Worm (Caenorhabditis elegans): Measurements from ENCODE around the gene gcy-3.

DNA sequence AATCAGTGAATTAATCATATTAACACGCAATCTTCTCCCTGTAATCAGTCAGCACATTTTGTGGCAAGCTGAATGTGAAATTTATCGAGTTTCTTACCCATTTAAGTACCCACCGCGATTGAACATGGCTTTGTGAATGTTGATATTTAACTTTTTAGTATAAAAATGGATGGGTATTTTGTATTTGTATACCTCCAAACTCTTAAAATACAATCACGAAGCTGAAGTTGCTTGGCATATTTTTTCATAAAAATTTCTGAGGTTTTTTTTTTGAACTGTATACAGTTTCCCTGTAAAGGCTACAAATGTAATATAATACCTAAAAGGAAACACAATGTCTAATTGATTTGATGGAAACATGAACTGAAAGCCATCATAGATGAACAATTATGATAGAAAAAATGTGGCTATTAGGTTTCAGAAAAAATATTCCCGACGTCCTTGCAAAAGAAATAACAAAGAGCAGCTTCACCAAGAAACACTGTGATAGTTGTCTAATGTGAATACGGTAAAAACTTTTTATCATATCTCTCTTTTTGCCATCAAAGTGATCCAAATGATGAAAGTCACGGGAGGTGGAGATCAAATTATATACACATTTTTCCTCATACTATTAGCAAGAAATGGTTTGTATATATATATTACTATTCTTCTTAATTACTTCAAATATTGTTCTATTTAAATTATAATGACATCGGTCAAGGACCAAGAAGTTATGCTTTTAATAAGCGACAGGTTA is 32.5 kb downstream of the gcy-3 start, which contains the start of the genes chil-25 and chil-26:
- TF ChIP-seq skn-1 (tag; optimal IDR thresholded peaks at IDR 0.05), result no peak
- TF ChIP-seq pqm-1 (tag; optimal IDR thresholded peaks at IDR 0.05), result no peak
- no peak for TF ChIP-seq snpc-4 (tag; optimal IDR thresholded peaks at IDR 0.05)
- TF ChIP-seq nhr-237 (tag; optimal IDR thresholded peaks at IDR 0.05), result no peak
- no peak for TF ChIP-seq ceh-28 (tag; optimal IDR thresholded peaks at IDR 0.05)
- TF ChIP-seq pha-4 (tag; optimal IDR thresholded peaks at IDR 0.05), result no peak
